Worm (Caenorhabditis elegans) whole organism, L4 larva: ENCODE measurements around the gene Y6G8.2.
"Not testable (repeated sequence)": the region's sequence is repeated elsewhere in the genome, so short reads cannot be mapped to it uniquely, and the experiment has no call there.

Experiments used
- Y75B8A.6 ChIP-seq: fragments of 200-800 bp; sonication (Bioruptor generic); IDR thresholded peaks from 2 replicates; pipeline ENCODE4 v1.3.6; 2022; ENCODE audit warnings: missing genetic modification reagents, missing genetic modification characterization, missing compliant biosample characterization
- aly-2 ChIP-seq: sonication (generic microtip); optimal IDR thresholded peaks from 2 replicates; lab custom pipeline; 2018; ENCODE audit warnings: missing biosample characterization, missing genetic modification characterization
- ceh-82 ChIP-seq: sonication (generic microtip); optimal IDR thresholded peaks from 2 replicates; lab custom pipeline; 2017; ENCODE audit warnings: missing biosample characterization, missing genetic modification characterization
- fos-1 ChIP-seq: fragments of 150-350 bp; optimal IDR thresholded peaks from 2 replicates; lab custom pipeline; 2014; ENCODE audit warnings: missing biosample characterization, missing genetic modification characterization
- mdt-29 ChIP-seq: fragments of 200-800 bp; sonication (Bioruptor generic); IDR thresholded peaks from 2 replicates; pipeline ENCODE4 v1.3.6; 2022; ENCODE audit warnings: missing genetic modification reagents, missing genetic modification characterization, missing compliant biosample characterization
- nhr-10 ChIP-seq: fragments of 150-350 bp; optimal IDR thresholded peaks from 2 replicates; lab custom pipeline; 2014; ENCODE audit warnings: missing biosample characterization, missing genetic modification characterization
- nhr-25 ChIP-seq: sonication (generic microtip); optimal IDR thresholded peaks from 2 replicates; lab custom pipeline; 2017; ENCODE audit warnings: missing genetic modification characterization, mild to moderate bottlenecking, missing compliant biosample characterization, antibody characterized with exemption, moderate library complexity, borderline replicate concordance; ENCODE audit not compliant: insufficient read depth
- nhr-76 ChIP-seq: fragments of 150-350 bp; optimal IDR thresholded peaks from 2 replicates; lab custom pipeline; 2014; ENCODE audit warnings: missing biosample characterization, missing genetic modification characterization
- nhr-77 ChIP-seq: fragments of 150-350 bp; optimal IDR thresholded peaks from 2 replicates; lab custom pipeline; 2014; ENCODE audit warnings: missing biosample characterization, missing genetic modification characterization
- skn-1 ChIP-seq: fragments of 150-350 bp; optimal IDR thresholded peaks from 2 replicates; lab custom pipeline; 2014; ENCODE audit warnings: missing biosample characterization, missing genetic modification characterization
- unc-130 ChIP-seq: sonication (generic microtip); optimal IDR thresholded peaks from 2 replicates; lab custom pipeline; 2016; ENCODE audit warnings: missing genetic modification reagents, missing genetic modification characterization, missing compliant biosample characterization
- zag-1 ChIP-seq: fragments of 150-350 bp; optimal IDR thresholded peaks from 2 replicates; lab custom pipeline; 2014; ENCODE audit warnings: missing biosample characterization, missing genetic modification characterization

DNA sequence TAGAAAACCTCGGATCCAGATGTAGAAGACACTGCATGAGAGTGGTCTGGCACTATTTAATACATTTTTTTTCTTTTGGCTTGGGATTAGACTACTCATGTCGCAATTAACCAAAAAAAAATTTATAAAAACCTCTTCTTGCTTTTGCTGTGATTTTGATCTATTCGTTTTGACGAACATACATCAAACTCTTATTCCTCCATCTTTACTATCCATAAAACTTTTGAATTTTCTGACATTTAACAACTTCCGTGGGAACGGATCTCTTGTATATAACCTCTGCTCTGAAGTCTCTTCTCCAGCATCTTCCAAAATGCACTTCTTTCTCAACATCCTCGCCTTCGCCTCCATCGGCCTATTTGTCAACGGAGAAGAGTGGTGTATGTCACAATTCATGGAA is 7.3 kb upstream of the Y6G8.2 start, which contains the start of gene Y6G8.16:
- TF ChIP-seq zag-1 (tag; lab: Kevin White, UChicago); nhr-76 (tag; lab: Kevin White, UChicago); Y75B8A.6; nhr-10 (tag; lab: Kevin White, UChicago); skn-1 (tag; lab: Kevin White, UChicago); ceh-82; nhr-25 (tag; lab: Kevin White, UChicago); nhr-77 (tag; lab: Kevin White, UChicago); mdt-29 (GFP tag; lab: Robert Waterston, UW); unc-130 (GFP tag; lab: Kevin White, UChicago); aly-2 (tag; lab: Kevin White, UChicago); fos-1 (tag; lab: Kevin White, UChicago): not testable (repeated sequence)
